Worm (Caenorhabditis elegans): ENCODE results near the gene ugt-49.
"Not testable (repeated sequence)": the region's sequence is repeated elsewhere in the genome, so short reads cannot be mapped to it uniquely, and the experiment has no call there.

DNA sequence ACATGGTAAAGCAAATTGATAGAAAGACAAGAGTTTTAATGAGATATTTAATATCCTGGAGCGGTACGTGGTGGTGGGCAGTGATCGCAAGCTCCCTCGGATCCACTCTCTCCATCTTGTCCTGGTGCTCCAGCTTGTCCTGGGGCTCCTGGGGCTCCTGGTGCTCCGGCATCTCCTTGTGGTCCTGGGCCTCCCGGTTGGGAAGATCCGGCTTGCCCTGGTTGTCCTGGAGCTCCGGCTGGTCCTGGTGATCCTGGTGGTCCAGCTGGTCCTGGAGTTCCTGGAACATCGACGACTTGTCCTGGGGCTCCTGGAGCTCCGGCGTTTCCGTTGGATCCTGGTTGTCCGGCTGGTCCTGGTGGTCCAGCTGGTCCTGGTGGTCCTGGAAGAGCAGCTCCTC is 48.7 kb downstream of the ugt-49 start:
- TF ChIP-seq unc-62 (GFP tag; optimal IDR thresholded peaks at IDR 0.05); B0035.1 (tag; optimal IDR thresholded peaks at IDR 0.05); F49E8.2 (tag; optimal IDR thresholded peaks at IDR 0.05; ENCODE audit: insufficient read depth); Y56A3A.18 (GFP tag; IDR thresholded peaks at IDR 0.05); snpc-4 (GFP tag; optimal IDR thresholded peaks at IDR 0.05); snpc-4 (tag; optimal IDR thresholded peaks at IDR 0.05); lin-40 (tag; optimal IDR thresholded peaks at IDR 0.05); ceh-100 (GFP tag; IDR thresholded peaks at IDR 0.05); ztf-28 (GFP tag; IDR thresholded peaks at IDR 0.05); sea-2 (GFP tag; IDR thresholded peaks at IDR 0.05): not testable (repeated sequence)

Measured in whole organism, young adult.